Worm (Caenorhabditis elegans) whole organism, midembryonic: ENCODE results near the gene ddx-23.

Experiments
- cog-1 ChIP-seq: sonication (generic microtip); optimal IDR thresholded peaks from 2 replicates; lab custom pipeline; 2016; ENCODE audit warnings: missing genetic modification characterization, missing compliant biosample characterization
- flt-1 ChIP-seq: fragments of 200-800 bp; sonication (Bioruptor generic); IDR thresholded peaks from 2 replicates; pipeline ENCODE4 v1.3.6; 2022; ENCODE audit warnings: missing genetic modification characterization, missing compliant biosample characterization
- ztf-23 ChIP-seq: fragments of 200-800 bp; sonication (Bioruptor generic); IDR thresholded peaks from 2 replicates; pipeline ENCODE4 v1.3.6; 2022; ENCODE audit warnings: missing genetic modification reagents, missing genetic modification characterization, missing compliant biosample characterization

- TF ChIP-seq flt-1 (GFP tag; lab: Robert Waterston, UW) (no peak), cog-1 (tag; lab: Kevin White, UChicago) (no peak), ztf-23 (GFP tag; lab: Robert Waterston, UW) (no peak)
These were observed 15.3 kb upstream of the ddx-23 start, which contains the start of gene eng-1 for ce11 chrIII:5868401-5868800.
